Worm (Caenorhabditis elegans): ENCODE results near the gene R151.2.

DNA sequence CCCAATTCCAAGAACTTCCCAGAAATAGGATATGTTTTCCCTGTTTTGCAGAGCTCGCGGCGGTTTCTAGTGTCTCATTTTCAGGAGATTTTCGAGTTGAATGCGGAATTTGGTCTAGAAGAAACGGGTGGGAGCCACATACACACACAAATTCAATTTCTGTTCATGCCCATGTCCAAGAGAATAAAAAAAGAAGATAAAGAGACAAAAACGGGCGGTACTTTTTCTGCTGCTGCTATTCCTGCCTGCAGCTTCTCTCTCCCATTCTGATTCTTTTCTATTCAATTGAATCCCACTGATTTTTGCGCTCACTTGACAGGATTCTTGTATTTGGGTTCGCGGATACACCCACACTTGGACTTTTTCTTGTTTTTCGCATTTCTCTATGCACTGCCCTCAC is 52.8 kb downstream of the R151.2 start:
- TF ChIP-seq ama-1 (optimal IDR thresholded peaks at IDR 0.05) (no peak), ama-1 (GFP tag; optimal IDR thresholded peaks at IDR 0.05) (no peak), aptf-3 (GFP tag; IDR thresholded peaks at IDR 0.05) (no peak), ztf-18 (tag; optimal IDR thresholded peaks at IDR 0.05) (no peak)

All from whole organism, young adult.